Worm (Caenorhabditis elegans) whole organism, late embryonic: ENCODE results near the gene F25E5.1.
A peak's percentile ranks its signal among the peaks of the same experiment; 100 is the strongest.
"Not testable (repeated sequence)": the region's sequence is repeated elsewhere in the genome, so short reads cannot be mapped to it uniquely, and the experiment has no call there.

Experiments used
- C38D4.7 ChIP-seq: fragments of 200-800 bp; sonication (Bioruptor generic); optimal IDR thresholded peaks from 2 replicates; lab custom pipeline; 2018; ENCODE audit warnings: mild to moderate bottlenecking, missing genetic modification characterization, moderate library complexity, missing compliant biosample characterization
- T23F11.4 ChIP-seq: fragments of 200-800 bp; sonication (Bioruptor generic); optimal IDR thresholded peaks from 2 replicates; lab custom pipeline; 2018; ENCODE audit warnings: mild to moderate bottlenecking, missing genetic modification characterization, missing compliant biosample characterization
- ahr-1 ChIP-seq: sonication (generic microtip); optimal IDR thresholded peaks from 2 replicates; lab custom pipeline; 2016; ENCODE audit warnings: missing genetic modification characterization, missing compliant biosample characterization
- ama-1 ChIP-seq: fragments of 150-350 bp; optimal IDR thresholded peaks from 2 replicates; lab custom pipeline; 2014
- ceh-2 ChIP-seq: sonication (generic microtip); optimal IDR thresholded peaks from 2 replicates; lab custom pipeline; 2016; ENCODE audit warnings: missing genotype, missing genetic modification characterization, missing compliant biosample characterization
- ceh-30 ChIP-seq: fragments of 150-350 bp; optimal IDR thresholded peaks from 2 replicates; lab custom pipeline; 2014; ENCODE audit warnings: missing biosample characterization, missing genetic modification characterization
- ceh-34 ChIP-seq: sonication (generic microtip); optimal IDR thresholded peaks from 2 replicates; lab custom pipeline; 2016; ENCODE audit warnings: mild to moderate bottlenecking, missing genetic modification characterization, missing compliant biosample characterization
- ceh-6 ChIP-seq: fragments of 200-800 bp; sonication (Bioruptor generic); optimal IDR thresholded peaks from 2 replicates; lab custom pipeline; 2018; ENCODE audit warnings: mild to moderate bottlenecking, missing genetic modification characterization, missing compliant biosample characterization
- ceh-9 ChIP-seq: sonication (generic microtip); optimal IDR thresholded peaks from 2 replicates; lab custom pipeline; 2016; ENCODE audit warnings: mild to moderate bottlenecking, missing genetic modification characterization, inconsistent platforms, missing compliant biosample characterization
- che-1 ChIP-seq: sonication (generic microtip); optimal IDR thresholded peaks from 2 replicates; lab custom pipeline; 2016; ENCODE audit warnings: mild to moderate bottlenecking, missing genetic modification characterization, missing compliant biosample characterization
- dmd-4 ChIP-seq: sonication (generic microtip); optimal IDR thresholded peaks from 2 replicates; lab custom pipeline; 2016; ENCODE audit warnings: borderline replicate concordance, missing genetic modification characterization, missing compliant biosample characterization
- dve-1 ChIP-seq: sonication (generic microtip); optimal IDR thresholded peaks from 2 replicates; lab custom pipeline; 2017; ENCODE audit warnings: antibody characterized with exemption, mild to moderate bottlenecking, missing genetic modification characterization, missing compliant biosample characterization
- elt-2 ChIP-seq: sonication (generic microtip); optimal IDR thresholded peaks from 2 replicates; lab custom pipeline; 2016; ENCODE audit warnings: missing genetic modification reagents, missing genetic modification characterization, missing compliant biosample characterization
- elt-4 ChIP-seq: sonication (generic microtip); optimal IDR thresholded peaks from 2 replicates; lab custom pipeline; 2016; ENCODE audit warnings: missing genetic modification characterization, missing compliant biosample characterization
- eyg-1 ChIP-seq: sonication (generic microtip); optimal IDR thresholded peaks from 2 replicates; lab custom pipeline; 2016; ENCODE audit warnings: missing genotype, missing genetic modification characterization, missing compliant biosample characterization
- fax-1 ChIP-seq: sonication (generic microtip); optimal IDR thresholded peaks from 2 replicates; lab custom pipeline; 2016; ENCODE audit warnings: missing genotype, missing genetic modification characterization, missing compliant biosample characterization
- fkh-10 ChIP-seq: fragments of 150-350 bp; optimal IDR thresholded peaks from 2 replicates; lab custom pipeline; 2014; ENCODE audit warnings: missing biosample characterization, missing genetic modification reagents, missing genetic modification characterization
- fkh-6 ChIP-seq: sonication (generic microtip); optimal IDR thresholded peaks from 2 replicates; lab custom pipeline; 2016; ENCODE audit warnings: missing genetic modification characterization, missing compliant biosample characterization
- hlh-13 ChIP-seq: fragments of 200-800 bp; sonication (Bioruptor generic); optimal IDR thresholded peaks from 2 replicates; lab custom pipeline; 2018; ENCODE audit warnings: mild to moderate bottlenecking, missing genetic modification characterization, missing compliant biosample characterization
- hlh-15 ChIP-seq: sonication (generic microtip); optimal IDR thresholded peaks from 2 replicates; lab custom pipeline; 2016; ENCODE audit warnings: missing genetic modification characterization, missing compliant biosample characterization
- hlh-30 ChIP-seq: sonication (generic microtip); optimal IDR thresholded peaks from 2 replicates; lab custom pipeline; 2017; ENCODE audit warnings: antibody characterized with exemption, missing genetic modification characterization, missing compliant biosample characterization; ENCODE audit not compliant: insufficient read depth
- hlh-6 ChIP-seq: sonication (generic microtip); optimal IDR thresholded peaks from 2 replicates; lab custom pipeline; 2016; ENCODE audit warnings: missing genotype, missing genetic modification characterization, missing compliant biosample characterization
- lim-6 ChIP-seq: sonication (generic microtip); optimal IDR thresholded peaks from 2 replicates; lab custom pipeline; 2016; ENCODE audit warnings: missing genetic modification characterization, missing compliant biosample characterization
- lin-11 ChIP-seq: fragments of 200-800 bp; sonication (Bioruptor generic); optimal IDR thresholded peaks from 2 replicates; lab custom pipeline; 2018; ENCODE audit warnings: mild to moderate bottlenecking, missing genetic modification characterization, missing compliant biosample characterization
- madf-2 ChIP-seq: sonication (generic microtip); optimal IDR thresholded peaks from 2 replicates; lab custom pipeline; 2017; ENCODE audit warnings: missing genetic modification characterization, missing compliant biosample characterization
- nhr-232 ChIP-seq: sonication (generic microtip); optimal IDR thresholded peaks from 2 replicates; lab custom pipeline; 2016; ENCODE audit warnings: missing genetic modification characterization, missing compliant biosample characterization
- npax-4 ChIP-seq: sonication (generic microtip); optimal IDR thresholded peaks from 2 replicates; lab custom pipeline; 2016; ENCODE audit warnings: missing genetic modification characterization, missing compliant biosample characterization
- odd-2 ChIP-seq: sonication (generic microtip); optimal IDR thresholded peaks from 2 replicates; lab custom pipeline; 2017; ENCODE audit warnings: antibody characterized with exemption, mild to moderate bottlenecking, missing genetic modification characterization, missing compliant biosample characterization
- pag-3 ChIP-seq: sonication (generic microtip); optimal IDR thresholded peaks from 2 replicates; lab custom pipeline; 2016; ENCODE audit warnings: missing compliant biosample characterization, missing genetic modification characterization, borderline replicate concordance
- pha-2 ChIP-seq: sonication (generic microtip); optimal IDR thresholded peaks from 2 replicates; lab custom pipeline; 2017; ENCODE audit warnings: mild to moderate bottlenecking, missing genetic modification characterization, missing compliant biosample characterization
- pqm-1 ChIP-seq: sonication (generic microtip); optimal IDR thresholded peaks from 2 replicates; lab custom pipeline; 2016; ENCODE audit warnings: missing genetic modification characterization, missing compliant biosample characterization
- pros-1 ChIP-seq: fragments of 150-350 bp; optimal IDR thresholded peaks from 2 replicates; lab custom pipeline; 2014; ENCODE audit warnings: missing biosample characterization, missing genetic modification reagents, missing genetic modification characterization
- ref-2 ChIP-seq: sonication (generic microtip); optimal IDR thresholded peaks from 2 replicates; lab custom pipeline; 2016; ENCODE audit warnings: missing genetic modification characterization, missing compliant biosample characterization
- sox-2 ChIP-seq: fragments of 200-800 bp; sonication (Bioruptor generic); IDR thresholded peaks from 2 replicates; pipeline ENCODE4 v1.3.6; 2022; ENCODE audit warnings: missing genetic modification reagents, missing genetic modification characterization, missing compliant biosample characterization
- syd-9 ChIP-seq: sonication (generic microtip); optimal IDR thresholded peaks from 2 replicates; lab custom pipeline; 2016; ENCODE audit warnings: mild to moderate bottlenecking, missing genetic modification characterization, moderate library complexity, missing compliant biosample characterization
- tbx-2 ChIP-seq: sonication (generic microtip); optimal IDR thresholded peaks from 2 replicates; lab custom pipeline; 2016; ENCODE audit warnings: missing genetic modification characterization, missing compliant biosample characterization
- tbx-7 ChIP-seq: sonication (generic microtip); optimal IDR thresholded peaks from 2 replicates; lab custom pipeline; 2016; ENCODE audit warnings: missing genotype, missing genetic modification characterization, missing compliant biosample characterization
- ttx-3 ChIP-seq: sonication (generic microtip); optimal IDR thresholded peaks from 2 replicates; lab custom pipeline; 2016; ENCODE audit warnings: missing genetic modification reagents, missing genetic modification characterization, missing compliant biosample characterization
- unc-3 ChIP-seq, 2 experiments: fragments of 200-800 bp in 1 of 2; sonication (Bioruptor generic) in 1 of 2; sonication (generic microtip) in 1 of 2; conservative IDR thresholded peaks in 1 of 2; optimal IDR thresholded peaks in 1 of 2; 2 replicates each; pipeline versions ENCODE4 v1.3.6 to Lab custom; 2016 to 2022; ENCODE audit warnings: missing compliant biosample characterization in 2 of 2, missing genetic modification characterization in 2 of 2, missing genetic modification reagents in 1 of 2
- zip-5 ChIP-seq: sonication (generic microtip); optimal IDR thresholded peaks from 2 replicates; lab custom pipeline; 2016; ENCODE audit warnings: missing genetic modification characterization, missing compliant biosample characterization
- ztf-16 ChIP-seq: sonication (generic microtip); optimal IDR thresholded peaks from 2 replicates; lab custom pipeline; 2017; ENCODE audit warnings: missing genetic modification characterization, missing compliant biosample characterization

F25E5.1 gene

ce11 chrV:7504271-7504670, 38.6 kb downstream of the F25E5.1 start, which contains the start of gene srh-229:
Gene srh-229, minus strand, starts transcription at chrV:7504371.
- TF ChIP-seq ceh-34 (no peak), fax-1 (tag; lab: Kevin White, UChicago) (no peak), ceh-2 (tag; lab: Kevin White, UChicago) (no peak), fkh-10 (no peak), pros-1 (tag; lab: Kevin White, UChicago) (no peak), ama-1 (lab: Kevin White, UChicago) (no peak), madf-2 (no peak), hlh-6 (tag; lab: Kevin White, UChicago) (no peak)

ce11 chrV:7506207-7506606, 40.5 kb downstream of the F25E5.1 start:
- TF ChIP-seq nhr-232 (tag; lab: Kevin White, UChicago) (no peak), ztf-16 (no peak), fkh-6 (tag; lab: Kevin White, UChicago) (no peak), ceh-30 (tag; lab: Kevin White, UChicago) (no peak), C38D4.7 (GFP tag; lab: Kevin White, UChicago) (no peak), hlh-15 (tag; lab: Kevin White, UChicago) (no peak), tbx-2 (tag; lab: Kevin White, UChicago) (no peak), unc-3 (GFP tag; conservative IDR thresholded peaks at IDR 0.05; lab: Robert Waterston, UW) (no peak), unc-3 (tag; optimal IDR thresholded peaks at IDR 0.05; lab: Kevin White, UChicago) (no peak)

ce11 chrV:7508566-7509044, 42.9 kb downstream of the F25E5.1 start, which contains the start of the genes str-31 and nhr-172:
Gene str-31, minus strand, starts transcription at chrV:7508666.
Gene nhr-172, plus strand, starts transcription at chrV:7508994.
- TF ChIP-seq T23F11.4 (GFP tag; lab: Kevin White, UChicago) (no peak), fkh-10 (no peak), elt-2 (peak; percentile 63), hlh-30 (no peak), unc-3 (GFP tag; conservative IDR thresholded peaks at IDR 0.05; lab: Robert Waterston, UW) (no peak), unc-3 (tag; optimal IDR thresholded peaks at IDR 0.05; lab: Kevin White, UChicago) (no peak)

ce11 chrV:7511465-7511864, 45.8 kb downstream of the F25E5.1 start, which contains the start of gene nhr-171:
Gene nhr-171, plus strand, starts transcription at chrV:7511765.
- not testable (repeated sequence) for TF ChIP-seq ceh-2, odd-2, ahr-1 (tag; lab: Kevin White, UChicago)

- TF ChIP-seq fax-1 (tag; lab: Kevin White, UChicago) (no peak), che-1 (tag; lab: Kevin White, UChicago) (no peak), dmd-4 (tag; lab: Kevin White, UChicago) (no peak), odd-2 (tag; lab: Kevin White, UChicago) (no peak), syd-9 (tag; lab: Kevin White, UChicago) (no peak), unc-3 (GFP tag; conservative IDR thresholded peaks at IDR 0.05; lab: Robert Waterston, UW) (no peak), unc-3 (tag; optimal IDR thresholded peaks at IDR 0.05; lab: Kevin White, UChicago) (no peak), zip-5 (tag; lab: Kevin White, UChicago) (no peak), lim-6 (tag; lab: Kevin White, UChicago) (no peak), ttx-3 (tag; lab: Kevin White, UChicago) (no peak), nhr-232 (tag; lab: Kevin White, UChicago) (no peak), ceh-9 (tag; lab: Kevin White, UChicago) (no peak), ceh-6 (no peak), npax-4 (tag; lab: Kevin White, UChicago) (no peak), eyg-1 (no peak)
These were observed 49.3 kb downstream of the F25E5.1 start, which contains the start of gene srb-18 for ce11 chrV:7514939-7515338. Gene srb-18, plus strand, starts transcription at chrV:7515239.

- no peak for TF ChIP-seq dmd-4 (tag; lab: Kevin White, UChicago)
- TF ChIP-seq pros-1 (tag; lab: Kevin White, UChicago) = no peak
- TF ChIP-seq lin-11 (tag; lab: Kevin White, UChicago) = no peak
- TF ChIP-seq fkh-6 (tag; lab: Kevin White, UChicago) = no peak
- no peak for TF ChIP-seq sox-2
- no peak for TF ChIP-seq pqm-1 (tag; lab: Kevin White, UChicago)
- no peak for TF ChIP-seq tbx-7 (tag; lab: Kevin White, UChicago)
- no peak for TF ChIP-seq ref-2 (tag; lab: Kevin White, UChicago)
- TF ChIP-seq elt-4 (tag; lab: Kevin White, UChicago) = no peak
- no peak for TF ChIP-seq dve-1 (tag; lab: Kevin White, UChicago)
- TF ChIP-seq pag-3 = no peak
- TF ChIP-seq ttx-3 (tag; lab: Kevin White, UChicago) = no peak
- no peak for TF ChIP-seq hlh-6 (tag; lab: Kevin White, UChicago)
- no peak for TF ChIP-seq zip-5 (tag; lab: Kevin White, UChicago)
- TF ChIP-seq hlh-13 (GFP tag; lab: Kevin White, UChicago) = no peak
- no peak for TF ChIP-seq odd-2 (tag; lab: Kevin White, UChicago)
- TF ChIP-seq pha-2 = no peak
These were observed 54.4 kb downstream of the F25E5.1 start, which contains the start of gene srb-19 for ce11 chrV:7520077-7520476. Gene srb-19, minus strand, starts transcription at chrV:7520177.
